Fruit fly (Drosophila melanogaster) whole organism, embryonic: ENCODE measurements around the gene PH4alphaEFB.

Source experiments
- Bteb2 ChIP-seq: fragments of 200-800 bp; sonication (Bioruptor generic); optimal IDR thresholded peaks from 2 replicates; lab custom pipeline; 2016; ENCODE audit warnings: missing biosample characterization, missing genetic modification characterization
- CG11560 ChIP-seq: fragments of 200-800 bp; sonication (Bioruptor generic); IDR thresholded peaks from 3 replicates; pipeline ENCODE4 v1.3.6; 2022; ENCODE audit warnings: missing biosample characterization, missing genetic modification characterization
- CG2875 ChIP-seq: fragments of 200-800 bp; sonication (Bioruptor generic); optimal IDR thresholded peaks from 2 replicates; lab custom pipeline; 2017; ENCODE audit warnings: missing biosample characterization, mild to moderate bottlenecking, missing genetic modification characterization, missing genetic modification reagents
- gcm2 ChIP-seq: fragments of 200-800 bp; sonication (Bioruptor generic); optimal IDR thresholded peaks from 2 replicates; lab custom pipeline; 2016; ENCODE audit warnings: missing biosample characterization, missing genetic modification characterization
- jing ChIP-seq: fragments of 200-800 bp; sonication (Bioruptor generic); optimal IDR thresholded peaks from 2 replicates; lab custom pipeline; 2018; ENCODE audit warnings: missing biosample characterization, mild to moderate bottlenecking, missing genetic modification characterization
- kni ChIP-seq: fragments of 200-800 bp; sonication (Bioruptor generic); optimal IDR thresholded peaks from 3 replicates; lab custom pipeline; 2017; ENCODE audit warnings: mild to moderate bottlenecking, missing biosample characterization, missing genetic modification reagents, missing genetic modification characterization
- prd ChIP-seq, 3 experiments: fragments of >200 bp in 2 of 3; fragments of 200-800 bp in 1 of 3; sonication (Bioruptor generic) in 1 of 3; optimal IDR thresholded peaks in 2 of 3; IDR thresholded peaks in 1 of 3; 2 replicates in 2 of 3; 3 replicates in 1 of 3; pipeline versions ENCODE4 v1.3.6 to Lab custom; 2017 to 2022; ENCODE audit warnings: missing biosample characterization in 1 of 3, missing genetic modification characterization in 1 of 3

DNA sequence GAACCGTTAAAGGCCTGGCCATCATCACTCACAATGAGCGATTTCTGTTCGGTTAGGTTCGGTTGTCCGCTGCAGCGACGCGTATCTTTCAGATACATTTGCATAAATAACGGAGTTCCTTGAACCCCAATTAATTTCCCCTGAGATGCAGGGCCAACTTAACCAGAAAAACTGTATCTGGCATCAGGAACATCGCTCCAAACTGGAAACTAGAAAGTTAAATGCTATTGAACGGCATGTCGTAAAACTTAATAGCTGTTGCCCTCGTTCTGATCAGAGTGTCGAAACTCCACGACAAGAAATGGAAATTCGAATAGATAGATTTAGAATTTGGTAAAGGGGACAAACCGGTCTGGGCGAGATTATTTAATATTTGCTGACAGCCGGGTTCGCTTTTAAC lies 6.5 kb downstream of the PH4alphaEFB start:
- peak; percentile 62 for TF ChIP-seq kni (GFP tag; lab: Kevin White, UChicago)
- no peak for TF ChIP-seq jing (GFP tag; lab: Kevin White, UChicago)
- no peak for TF ChIP-seq prd (optimal IDR thresholded peaks at IDR 0.05; lab: Kevin White, UChicago)
- no peak for TF ChIP-seq prd (GFP tag; IDR thresholded peaks at IDR 0.05; lab: Robert Waterston, UW)
- no peak for TF ChIP-seq gcm2 (GFP tag; lab: Kevin White, UChicago)
- TF ChIP-seq CG2875 (GFP tag; lab: Kevin White, UChicago): no peak
- TF ChIP-seq CG11560 (tag; lab: Robert Waterston, UW): no peak
- TF ChIP-seq Bteb2: no peak
